Worm (Caenorhabditis elegans) whole organism, L4 larva: Measurements from ENCODE around the gene F38B7.11.
A peak's percentile ranks its signal among the peaks of the same experiment; 100 is the strongest.
"Not testable (repeated sequence)": the region's sequence is repeated elsewhere in the genome, so short reads cannot be mapped to it uniquely, and the experiment has no call there.

Experiments
- F37D6.2 ChIP-seq: sonication (generic microtip); optimal IDR thresholded peaks from 2 replicates; lab custom pipeline; 2016; ENCODE audit warnings: mild to moderate bottlenecking, missing genetic modification characterization, missing compliant biosample characterization
- T20F7.1 ChIP-seq: fragments of 200-800 bp; sonication (Bioruptor generic); optimal IDR thresholded peaks from 2 replicates; lab custom pipeline; 2018; ENCODE audit warnings: mild to moderate bottlenecking, missing genetic modification characterization, missing compliant biosample characterization
- Y105C5A.15 ChIP-seq: fragments of 200-800 bp; sonication (Bioruptor generic); IDR thresholded peaks from 2 replicates; pipeline ENCODE4 v1.3.6; 2022; ENCODE audit warnings: missing genetic modification characterization, missing compliant biosample characterization
- Y48G9A.11 ChIP-seq: fragments of 200-800 bp; sonication (Bioruptor generic); IDR thresholded peaks from 2 replicates; pipeline ENCODE4 v1.3.6; 2022; ENCODE audit warnings: missing genetic modification reagents, missing genetic modification characterization, missing compliant biosample characterization
- Y5F2A.4 ChIP-seq: fragments of 200-800 bp; sonication (Bioruptor generic); optimal IDR thresholded peaks from 2 replicates; lab custom pipeline; 2018; ENCODE audit warnings: mild to moderate bottlenecking, missing genetic modification characterization, missing compliant biosample characterization
- ZK337.2 ChIP-seq: fragments of 200-800 bp; sonication (Bioruptor generic); IDR thresholded peaks from 2 replicates; pipeline ENCODE4 v1.3.6; 2022; ENCODE audit warnings: missing genetic modification reagents, missing genetic modification characterization, missing compliant biosample characterization
- aha-1 ChIP-seq: fragments of 150-350 bp; peaks from one replicate; lab custom pipeline; 2014; ENCODE audit warnings: missing biosample characterization, missing genetic modification characterization
- ama-1 ChIP-seq: fragments of 150-350 bp; optimal IDR thresholded peaks from 2 replicates; lab custom pipeline; 2014; ENCODE audit warnings: inconsistent platforms, mixed read lengths
- cey-2 ChIP-seq: sonication (generic microtip); optimal IDR thresholded peaks from 3 replicates; lab custom pipeline; 2017; ENCODE audit warnings: missing genetic modification characterization, mild to moderate bottlenecking, missing compliant biosample characterization, antibody characterized with exemption, borderline replicate concordance; ENCODE audit not compliant: insufficient read depth
- daf-16 ChIP-seq, 3 experiments: sonication (generic microtip); optimal IDR thresholded peaks; 2 replicates each; lab custom pipeline; 2016 to 2017; ENCODE audit warnings: missing genetic modification characterization in 3 of 3, missing genetic modification reagents in 3 of 3, mild to moderate bottlenecking in 2 of 3, missing compliant biosample characterization in 2 of 3, missing biosample characterization in 1 of 3, moderate library complexity in 1 of 3
- daf-19 ChIP-seq: fragments of 200-800 bp; sonication (Bioruptor generic); conservative IDR thresholded peaks from 2 replicates; pipeline ENCODE4 v1.3.6; 2022; ENCODE audit warnings: missing genetic modification characterization, missing compliant biosample characterization
- dmd-6 ChIP-seq: fragments of 200-800 bp; sonication (Bioruptor generic); IDR thresholded peaks from 2 replicates; pipeline ENCODE4 v1.3.6; 2022; ENCODE audit warnings: missing genetic modification reagents, missing genetic modification characterization, missing compliant biosample characterization
- dmd-8 ChIP-seq: fragments of 200-800 bp; sonication (Bioruptor generic); IDR thresholded peaks from 2 replicates; pipeline ENCODE4 v1.3.6; 2022; ENCODE audit warnings: missing genetic modification characterization, missing compliant biosample characterization
- dpl-1 ChIP-seq: fragments of 150-350 bp; optimal IDR thresholded peaks from 2 replicates; lab custom pipeline; 2014; ENCODE audit warnings: missing biosample characterization, missing genetic modification reagents, missing genetic modification characterization
- dve-1 ChIP-seq: sonication (generic microtip); optimal IDR thresholded peaks from 2 replicates; lab custom pipeline; 2017; ENCODE audit warnings: antibody characterized with exemption, mild to moderate bottlenecking, missing genetic modification characterization, missing compliant biosample characterization; ENCODE audit not compliant: insufficient read depth
- egl-43 ChIP-seq: fragments of 200-800 bp; sonication (Bioruptor generic); IDR thresholded peaks from 2 replicates; pipeline ENCODE4 v1.3.6; 2022; ENCODE audit warnings: missing genetic modification reagents, missing genetic modification characterization, missing compliant biosample characterization
- hlh-11 ChIP-seq: fragments of 200-800 bp; sonication (Bioruptor generic); optimal IDR thresholded peaks from 2 replicates; lab custom pipeline; 2018; ENCODE audit warnings: mild to moderate bottlenecking, missing genetic modification characterization, missing compliant biosample characterization
- hlh-30 ChIP-seq: sonication (generic microtip); optimal IDR thresholded peaks from 2 replicates; lab custom pipeline; 2017; ENCODE audit warnings: antibody characterized with exemption, mild to moderate bottlenecking, missing genetic modification characterization, missing compliant biosample characterization; ENCODE audit not compliant: insufficient read depth
- hmg-1.1 ChIP-seq: fragments of 200-800 bp; sonication (Bioruptor generic); IDR thresholded peaks from 2 replicates; pipeline ENCODE4 v1.3.6; 2022; ENCODE audit warnings: missing genetic modification reagents, missing genetic modification characterization, missing compliant biosample characterization
- lin-13 ChIP-seq: fragments of 150-350 bp; optimal IDR thresholded peaks from 2 replicates; lab custom pipeline; 2014; ENCODE audit warnings: missing biosample characterization, missing genetic modification reagents, missing genetic modification characterization
- madf-5 ChIP-seq, 2 experiments: fragments of 200-800 bp; sonication (Bioruptor generic); IDR thresholded peaks; 2 replicates each; pipeline ENCODE4 v1.3.6; 2022; ENCODE audit warnings: missing compliant biosample characterization in 2 of 2, missing genetic modification characterization in 2 of 2
- mes-2 ChIP-seq: sonication (generic microtip); optimal IDR thresholded peaks from 2 replicates; lab custom pipeline; 2016; ENCODE audit warnings: missing genotype, mild to moderate bottlenecking, missing genetic modification characterization, missing compliant biosample characterization; ENCODE audit not compliant: poor library complexity, severe bottlenecking
- mxl-3 ChIP-seq: fragments of 200-800 bp; sonication (Bioruptor generic); optimal IDR thresholded peaks from 2 replicates; lab custom pipeline; 2018; ENCODE audit warnings: mild to moderate bottlenecking, missing genetic modification characterization, missing compliant biosample characterization
- nhr-102 ChIP-seq: sonication (generic microtip); optimal IDR thresholded peaks from 2 replicates; lab custom pipeline; 2016; ENCODE audit warnings: mild to moderate bottlenecking, missing genetic modification characterization, moderate library complexity, missing compliant biosample characterization
- nhr-11 ChIP-seq: fragments of 150-350 bp; optimal IDR thresholded peaks from 2 replicates; lab custom pipeline; 2014; ENCODE audit warnings: missing biosample characterization, missing genetic modification characterization
- nhr-25 ChIP-seq: sonication (generic microtip); optimal IDR thresholded peaks from 2 replicates; lab custom pipeline; 2017; ENCODE audit warnings: missing genetic modification characterization, mild to moderate bottlenecking, missing compliant biosample characterization, antibody characterized with exemption, moderate library complexity, borderline replicate concordance; ENCODE audit not compliant: insufficient read depth
- nhr-28 ChIP-seq: fragments of 150-350 bp; optimal IDR thresholded peaks from 2 replicates; lab custom pipeline; 2014; ENCODE audit warnings: missing biosample characterization, missing genetic modification characterization
- nhr-48 ChIP-seq: sonication (generic microtip); optimal IDR thresholded peaks from 2 replicates; lab custom pipeline; 2016; ENCODE audit warnings: mild to moderate bottlenecking, missing genetic modification characterization, missing compliant biosample characterization
- nhr-77 ChIP-seq: fragments of 150-350 bp; optimal IDR thresholded peaks from 2 replicates; lab custom pipeline; 2014; ENCODE audit warnings: missing biosample characterization, missing genetic modification characterization
- pha-4 ChIP-seq, 2 experiments: fragments of 150-350 bp in 1 of 2; fragments of 200-800 bp in 1 of 2; sonication (Bioruptor generic) in 1 of 2; IDR thresholded peaks in 1 of 2; optimal IDR thresholded peaks in 1 of 2; 2 replicates each; pipeline versions ENCODE4 v1.3.6 to Lab custom; 2014 to 2022; ENCODE audit warnings: missing genetic modification characterization in 2 of 2, missing genetic modification reagents in 2 of 2, missing biosample characterization in 1 of 2, missing compliant biosample characterization in 1 of 2
- php-3 ChIP-seq: fragments of 200-800 bp; sonication (Bioruptor generic); IDR thresholded peaks from 2 replicates; pipeline ENCODE4 v1.3.6; 2022; ENCODE audit warnings: missing genetic modification reagents, missing genetic modification characterization, missing compliant biosample characterization
- set-16 ChIP-seq: fragments of 200-800 bp; sonication (Bioruptor generic); IDR thresholded peaks from 2 replicates; pipeline ENCODE4 v1.3.6; 2022; ENCODE audit warnings: missing genetic modification reagents, missing genetic modification characterization, missing compliant biosample characterization
- snpc-1.2 ChIP-seq: fragments of 200-800 bp; sonication (Bioruptor generic); IDR thresholded peaks from 2 replicates; pipeline ENCODE4 v1.3.6; 2022; ENCODE audit warnings: missing genetic modification reagents, missing genetic modification characterization, missing compliant biosample characterization
- spr-1 ChIP-seq: sonication (generic microtip); optimal IDR thresholded peaks from 2 replicates; lab custom pipeline; 2016; ENCODE audit warnings: mild to moderate bottlenecking, missing genetic modification characterization, missing compliant biosample characterization
- zag-1 ChIP-seq: fragments of 150-350 bp; optimal IDR thresholded peaks from 2 replicates; lab custom pipeline; 2014; ENCODE audit warnings: missing biosample characterization, missing genetic modification characterization
- zfp-3 ChIP-seq: fragments of 200-800 bp; sonication (Bioruptor generic); conservative IDR thresholded peaks from 2 replicates; pipeline ENCODE4 v1.3.6; 2022; ENCODE audit warnings: missing genetic modification reagents, missing genetic modification characterization, missing compliant biosample characterization

F38B7.11 gene

DNA sequence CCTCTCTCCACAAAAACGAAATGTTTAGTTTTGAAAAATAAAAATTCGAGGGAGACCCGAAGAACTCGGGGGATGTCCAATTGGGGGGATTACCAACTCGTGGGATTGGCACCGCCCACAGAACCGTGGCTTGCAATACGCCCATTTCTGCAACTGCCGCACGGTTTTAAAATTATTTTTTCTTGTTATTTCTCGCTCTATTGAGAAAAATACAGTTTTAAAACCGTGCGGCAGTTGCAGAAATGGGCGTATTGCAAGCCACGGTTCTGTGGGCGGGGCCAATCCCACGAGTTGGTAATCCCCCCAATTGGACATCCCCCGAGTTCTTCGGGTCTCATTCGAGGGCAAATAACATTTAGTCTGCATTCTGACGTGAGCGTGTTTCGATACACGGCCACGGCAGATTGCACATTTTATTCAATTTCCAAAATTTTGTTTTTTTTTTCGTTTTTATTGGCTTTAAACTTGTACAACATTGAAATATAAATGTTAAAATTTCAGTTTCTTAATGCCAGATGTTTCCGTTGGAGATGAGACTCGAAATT is 42.0 kb upstream of the F38B7.11 start, which contains the start of the genes C55A6.1 and C55A6.10 (continued):
- TF ChIP-seq Y48G9A.11 (0 out of 2 replicates have a peak, but pooled peaks have one; percentile 54), nhr-48 (tag; lab: Kevin White, UChicago) (peak; percentile 64), nhr-102 (peak; percentile 50), set-16 (GFP tag; lab: Robert Waterston, UW) (peak; percentile 54; the same call in 1 of the 2 replicates), snpc-1.2 (peak; percentile 78), daf-19 (GFP tag; lab: Robert Waterston, UW) (0 out of 2 replicates have a peak, but pooled peaks have one; percentile 38), dpl-1 (GFP tag; lab: Kevin White, UChicago) (peak; percentile 44), lin-13 (GFP tag; lab: Kevin White, UChicago) (peak; percentile 42), hlh-11 (tag; lab: Kevin White, UChicago) (peak; percentile 61), ZK337.2 (GFP tag; lab: Robert Waterston, UW) (0 out of 2 replicates have a peak, but pooled peaks have one; percentile 11), dmd-6 (GFP tag; lab: Robert Waterston, UW) (peak; percentile 79), php-3 (GFP tag; lab: Robert Waterston, UW) (peak; percentile 53; the same call in 1 of the 2 replicates), mxl-3 (GFP tag; lab: Kevin White, UChicago) (peak; percentile 41), mes-2 (tag; lab: Kevin White, UChicago) (peak; percentile 89), spr-1 (tag; lab: Kevin White, UChicago) (peak; percentile 62), F37D6.2 (tag; lab: Kevin White, UChicago) (peak; percentile 63), aha-1 (peak; percentile 55), nhr-28 (tag; lab: Kevin White, UChicago) (peak; percentile 12), pha-4 (GFP tag; IDR thresholded peaks at IDR 0.05; lab: Robert Waterston, UW) (peak; percentile 88), hlh-30 (peak; percentile 49), egl-43 (GFP tag; lab: Robert Waterston, UW) (peak; percentile 78; the same call in 1 of the 2 replicates), T20F7.1 (GFP tag; lab: Kevin White, UChicago) (peak; percentile 36), dve-1 (tag; lab: Kevin White, UChicago) (peak; percentile 56)
- not testable (repeated sequence) for TF ChIP-seq pha-4 (tag; optimal IDR thresholded peaks at IDR 0.05; lab: Kevin White, UChicago)

DNA sequence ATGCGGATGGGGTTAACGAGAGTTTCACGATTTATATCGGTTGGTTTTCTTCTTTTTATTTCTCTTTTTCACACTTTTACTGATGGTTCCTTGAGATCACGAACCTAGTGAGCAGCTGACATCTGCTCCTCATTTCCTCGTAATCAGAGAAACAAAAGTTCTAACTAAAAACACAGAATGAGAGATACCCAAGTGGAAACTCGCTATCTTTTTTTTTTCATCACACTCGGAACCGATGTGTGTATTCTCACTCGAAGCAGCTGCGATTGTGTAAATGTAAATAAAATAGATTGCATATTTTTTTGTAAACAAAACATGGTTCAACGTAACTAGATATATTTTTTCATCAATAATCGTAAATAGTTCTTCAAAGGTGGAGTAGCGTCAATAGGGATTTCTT is 40.5 kb upstream of the F38B7.11 start:
- TF ChIP-seq zfp-3 (GFP tag; lab: Robert Waterston, UW) (no peak), hlh-11 (tag; lab: Kevin White, UChicago) (peak; percentile 51), nhr-25 (tag; lab: Kevin White, UChicago) (no peak), zag-1 (no peak), madf-5 (GFP tag; IDR thresholded peaks at IDR 0.05; lab: Robert Waterston, UW) (no peak), daf-19 (GFP tag; lab: Robert Waterston, UW) (no peak), dmd-8 (GFP tag; lab: Robert Waterston, UW) (no peak), hmg-1.1 (GFP tag; lab: Robert Waterston, UW) (no peak), nhr-11 (tag; lab: Kevin White, UChicago) (peak; percentile 24), nhr-77 (tag; lab: Kevin White, UChicago) (no peak), Y105C5A.15 (GFP tag; lab: Robert Waterston, UW) (no peak), daf-16 (GFP tag; optimal IDR thresholded peaks at IDR 0.05; lab: Kevin White, UChicago) (peak in 1 of 2 experiments; percentile 97), daf-16 (tag; optimal IDR thresholded peaks at IDR 0.05; lab: Kevin White, UChicago) (no peak), nhr-102 (no peak), Y5F2A.4 (no peak), cey-2 (no peak), ama-1 (lab: Kevin White, UChicago) (no peak)
